Fruit fly (Drosophila melanogaster) Kc167 (cell line): ENCODE data around the gene CG31200.

Experiments
- Myc ChIP-seq: fragments of >200 bp; optimal IDR thresholded peaks from 2 replicates; lab custom pipeline; 2017; ENCODE audit warnings: missing external identifiers
- Sin3A ChIP-seq: fragments of >200 bp; optimal IDR thresholded peaks from 2 replicates; lab custom pipeline; 2018; ENCODE audit warnings: missing external identifiers
- h ChIP-seq: fragments of >200 bp; optimal IDR thresholded peaks from 3 replicates; lab custom pipeline; 2018; ENCODE audit warnings: missing external identifiers
- insv ChIP-seq: fragments of >200 bp; optimal IDR thresholded peaks from 3 replicates; lab custom pipeline; 2018; ENCODE audit warnings: missing external identifiers
- psq ChIP-seq: fragments of >200 bp; optimal IDR thresholded peaks from 2 replicates; lab custom pipeline; 2017; ENCODE audit warnings: missing external identifiers
- ttk ChIP-seq: sonication (Bioruptor generic); optimal IDR thresholded peaks from 2 replicates; lab custom pipeline; 2017; ENCODE audit warnings: missing external identifiers

The CG31200 gene

dm6 chr3R:20745238-20745637 lies at the start of gene CG31200:
TSS of gene CG31200 (minus strand) at chr3R:20745338.
- no peak for TF ChIP-seq Myc (lab: Kevin White, UChicago)
- no peak for TF ChIP-seq Sin3A (lab: Kevin White, UChicago)
- TF ChIP-seq h (lab: Kevin White, UChicago): no peak
- TF ChIP-seq ttk (lab: Kevin White, UChicago): no peak
- no peak for TF ChIP-seq psq (lab: Kevin White, UChicago)
- TF ChIP-seq insv (lab: Kevin White, UChicago): no peak

- TF ChIP-seq h (lab: Kevin White, UChicago) (no peak), ttk (lab: Kevin White, UChicago) (no peak), insv (lab: Kevin White, UChicago) (no peak), psq (lab: Kevin White, UChicago) (no peak), Sin3A (lab: Kevin White, UChicago) (no peak), Myc (lab: Kevin White, UChicago) (no peak)
These were observed 46.2 kb upstream of the CG31200 start for dm6 chr3R:20791212-20791789.

- TF ChIP-seq insv (lab: Kevin White, UChicago) (no peak), h (lab: Kevin White, UChicago) (no peak), psq (lab: Kevin White, UChicago) (no peak), Myc (lab: Kevin White, UChicago) (no peak), ttk (lab: Kevin White, UChicago) (no peak), Sin3A (lab: Kevin White, UChicago) (no peak)
These were observed 45.3 kb upstream of the CG31200 start for dm6 chr3R:20790437-20790836.

dm6 chr3R:20788559-20788958 lies 43.4 kb upstream of the CG31200 start:
- TF ChIP-seq Sin3A (lab: Kevin White, UChicago) (no peak), Myc (lab: Kevin White, UChicago) (no peak), ttk (lab: Kevin White, UChicago) (no peak), h (lab: Kevin White, UChicago) (no peak), insv (lab: Kevin White, UChicago) (no peak), psq (lab: Kevin White, UChicago) (no peak)

- TF ChIP-seq insv (lab: Kevin White, UChicago) (no peak), Myc (lab: Kevin White, UChicago) (no peak), Sin3A (lab: Kevin White, UChicago) (no peak), h (lab: Kevin White, UChicago) (no peak)
These were observed 39.6 kb upstream of the CG31200 start for dm6 chr3R:20784436-20785368.

dm6 chr3R:20783714-20784435 lies 38.7 kb upstream of the CG31200 start:
- TF ChIP-seq Myc (lab: Kevin White, UChicago) (no peak), Sin3A (lab: Kevin White, UChicago) (no peak), psq (lab: Kevin White, UChicago) (no peak), insv (lab: Kevin White, UChicago) (no peak), h (lab: Kevin White, UChicago) (no peak), ttk (lab: Kevin White, UChicago) (no peak)

- TF ChIP-seq insv (lab: Kevin White, UChicago): peak; percentile 72
- TF ChIP-seq Myc (lab: Kevin White, UChicago): no peak
These were observed 37.5 kb upstream of the CG31200 start for dm6 chr3R:20782655-20783105.

dm6 chr3R:20782104-20782654 lies 37.0 kb upstream of the CG31200 start:
- TF ChIP-seq psq (lab: Kevin White, UChicago): no peak
- no peak for TF ChIP-seq ttk (lab: Kevin White, UChicago)
- no peak for TF ChIP-seq h (lab: Kevin White, UChicago)
- TF ChIP-seq Sin3A (lab: Kevin White, UChicago): no peak
- TF ChIP-seq insv (lab: Kevin White, UChicago): no peak
- TF ChIP-seq Myc (lab: Kevin White, UChicago): no peak

dm6 chr3R:20779969-20780368 lies 34.8 kb upstream of the CG31200 start:
- TF ChIP-seq psq (lab: Kevin White, UChicago): no peak
- no peak for TF ChIP-seq Myc (lab: Kevin White, UChicago)
- TF ChIP-seq Sin3A (lab: Kevin White, UChicago): no peak
- TF ChIP-seq ttk (lab: Kevin White, UChicago): no peak
- no peak for TF ChIP-seq insv (lab: Kevin White, UChicago)
- no peak for TF ChIP-seq h (lab: Kevin White, UChicago)

dm6 chr3R:20779545-20779944 lies 34.4 kb upstream of the CG31200 start:
- TF ChIP-seq psq (lab: Kevin White, UChicago): no peak
